Worm (Caenorhabditis elegans) whole organism, L4/young adult: Measurements from ENCODE around the gene F33A8.7.

ENCODE experiments used
- dao-5 ChIP-seq: sonication (generic microtip); optimal IDR thresholded peaks from 2 replicates; lab custom pipeline; 2016; ENCODE audit warnings: missing genotype, missing genetic modification characterization, moderate library complexity, missing compliant biosample characterization
- him-1 ChIP-seq: sonication (generic microtip); optimal IDR thresholded peaks from 2 replicates; lab custom pipeline; 2016; ENCODE audit warnings: missing genotype, missing genetic modification reagents, missing genetic modification characterization, missing compliant biosample characterization

ce11 chrII:10975239-10975638 is 50.2 kb downstream of the F33A8.7 start, which contains the start of gene ptp-3:
- TF ChIP-seq dao-5 (no peak), him-1 (tag; lab: Kevin White, UChicago) (no peak)
